Worm (Caenorhabditis elegans) whole organism, L3 larva: ENCODE data around the gene Y59C2A.1.
"Not testable (repeated sequence)": the region's sequence is repeated elsewhere in the genome, so short reads cannot be mapped to it uniquely, and the experiment has no call there.

Source experiments
- ZK546.5 ChIP-seq: sonication (generic microtip); optimal IDR thresholded peaks from 2 replicates; lab custom pipeline; 2017; ENCODE audit warnings: missing biosample characterization, missing genetic modification characterization
- aly-2 ChIP-seq: fragments of 150-350 bp; optimal IDR thresholded peaks from 2 replicates; lab custom pipeline; 2014; ENCODE audit warnings: missing biosample characterization, missing genetic modification characterization
- ama-1 ChIP-seq: fragments of 150-350 bp; optimal IDR thresholded peaks from 2 replicates; lab custom pipeline; 2018
- ceh-16 ChIP-seq: sonication (generic microtip); optimal IDR thresholded peaks from 2 replicates; lab custom pipeline; 2017; ENCODE audit warnings: missing biosample characterization, missing genetic modification characterization
- ceh-28 ChIP-seq: fragments of 150-350 bp; optimal IDR thresholded peaks from 2 replicates; lab custom pipeline; 2014; ENCODE audit warnings: missing biosample characterization, missing genetic modification reagents, missing genetic modification characterization
- ceh-82 ChIP-seq: fragments of 150-350 bp; optimal IDR thresholded peaks from 2 replicates; lab custom pipeline; 2014; ENCODE audit warnings: missing biosample characterization, missing genetic modification characterization
- ceh-9 ChIP-seq: sonication (generic microtip); optimal IDR thresholded peaks from 2 replicates; lab custom pipeline; 2018; ENCODE audit warnings: missing biosample characterization, missing genetic modification characterization
- daf-12 ChIP-seq: fragments of 150-350 bp; optimal IDR thresholded peaks from 2 replicates; lab custom pipeline; 2014; ENCODE audit warnings: missing biosample characterization, missing genetic modification reagents, missing genetic modification characterization
- egl-27 ChIP-seq: sonication (generic microtip); optimal IDR thresholded peaks from 4 replicates; lab custom pipeline; 2017; ENCODE audit warnings: missing biosample characterization, missing genetic modification reagents, missing genetic modification characterization
- egl-5 ChIP-seq: fragments of 150-350 bp; optimal IDR thresholded peaks from 2 replicates; lab custom pipeline; 2017; ENCODE audit warnings: missing biosample characterization, missing genetic modification reagents, missing genetic modification characterization, inconsistent platforms
- elt-1 ChIP-seq: fragments of 150-350 bp; optimal IDR thresholded peaks from 2 replicates; lab custom pipeline; 2014; ENCODE audit warnings: missing biosample characterization, missing genetic modification characterization
- fkh-10 ChIP-seq: sonication (generic microtip); optimal IDR thresholded peaks from 2 replicates; lab custom pipeline; 2017; ENCODE audit warnings: missing biosample characterization, missing genetic modification reagents, missing genetic modification characterization
- fos-1 ChIP-seq: fragments of 150-350 bp; optimal IDR thresholded peaks from 2 replicates; lab custom pipeline; 2014; ENCODE audit warnings: missing biosample characterization, missing genetic modification characterization
- jun-1 ChIP-seq: fragments of 150-350 bp; optimal IDR thresholded peaks from 2 replicates; lab custom pipeline; 2014; ENCODE audit warnings: missing biosample characterization, missing genetic modification reagents, missing genetic modification characterization
- lin-15B ChIP-seq: fragments of 150-350 bp; optimal IDR thresholded peaks from 2 replicates; lab custom pipeline; 2014; ENCODE audit warnings: missing biosample characterization, missing genetic modification characterization
- lsy-12 ChIP-seq: sonication (generic microtip); optimal IDR thresholded peaks from 2 replicates; lab custom pipeline; 2016; ENCODE audit warnings: mild to moderate bottlenecking, missing genetic modification characterization, missing compliant biosample characterization
- mml-1 ChIP-seq: fragments of 150-350 bp; sonication (generic microtip); optimal IDR thresholded peaks from 3 replicates; lab custom pipeline; 2014; ENCODE audit warnings: missing biosample characterization, missing genetic modification characterization
- nfya-1 ChIP-seq: sonication (generic microtip); optimal IDR thresholded peaks from 2 replicates; lab custom pipeline; 2017; ENCODE audit warnings: missing genetic modification characterization, mild to moderate bottlenecking, missing compliant biosample characterization, antibody characterized with exemption, moderate library complexity; ENCODE audit not compliant: insufficient read depth
- nhr-11 ChIP-seq: fragments of 150-350 bp; optimal IDR thresholded peaks from 2 replicates; lab custom pipeline; 2014; ENCODE audit warnings: missing biosample characterization, missing genetic modification characterization
- nhr-237 ChIP-seq: fragments of 150-350 bp; optimal IDR thresholded peaks from 2 replicates; lab custom pipeline; 2014; ENCODE audit warnings: missing biosample characterization, missing genetic modification characterization
- nhr-25 ChIP-seq: sonication (generic microtip); optimal IDR thresholded peaks from 2 replicates; lab custom pipeline; 2017; ENCODE audit warnings: missing biosample characterization, missing genetic modification characterization
- nhr-43 ChIP-seq: sonication (generic microtip); optimal IDR thresholded peaks from 2 replicates; lab custom pipeline; 2016; ENCODE audit warnings: mild to moderate bottlenecking, missing genetic modification characterization, missing compliant biosample characterization; ENCODE audit not compliant: poor library complexity, severe bottlenecking
- nhr-67 ChIP-seq: fragments of 150-350 bp; optimal IDR thresholded peaks from 2 replicates; lab custom pipeline; 2014; ENCODE audit warnings: missing biosample characterization, missing genetic modification characterization
- nhr-76 ChIP-seq: fragments of 150-350 bp; sonication (generic microtip); optimal IDR thresholded peaks from 5 replicates; lab custom pipeline; 2014; ENCODE audit warnings: missing biosample characterization, missing genetic modification characterization
- nhr-77 ChIP-seq: fragments of 150-350 bp; optimal IDR thresholded peaks from 2 replicates; lab custom pipeline; 2014; ENCODE audit warnings: missing biosample characterization, missing genetic modification characterization
- pha-4 ChIP-seq: fragments of 150-350 bp; optimal IDR thresholded peaks from 2 replicates; lab custom pipeline; 2014; ENCODE audit warnings: missing biosample characterization, missing genetic modification reagents, missing genetic modification characterization
- pqm-1 ChIP-seq: fragments of 150-350 bp; optimal IDR thresholded peaks from 2 replicates; lab custom pipeline; 2017; ENCODE audit warnings: missing biosample characterization, missing genetic modification characterization, inconsistent platforms
- skn-1 ChIP-seq: fragments of 150-350 bp; optimal IDR thresholded peaks from 2 replicates; lab custom pipeline; 2014; ENCODE audit warnings: missing biosample characterization, missing genetic modification characterization
- snpc-4 ChIP-seq: fragments of 150-350 bp; optimal IDR thresholded peaks from 2 replicates; lab custom pipeline; 2014; ENCODE audit warnings: missing biosample characterization, missing genetic modification characterization
- tbx-2 ChIP-seq: sonication (generic microtip); optimal IDR thresholded peaks from 2 replicates; lab custom pipeline; 2016; ENCODE audit warnings: mild to moderate bottlenecking, missing genetic modification characterization, missing compliant biosample characterization
- unc-39 ChIP-seq: sonication (generic microtip); optimal IDR thresholded peaks from 4 replicates; lab custom pipeline; 2017; ENCODE audit warnings: missing biosample characterization, missing genetic modification characterization
- unc-62 ChIP-seq: fragments of 150-350 bp; sonication (generic microtip); optimal IDR thresholded peaks from 4 replicates; lab custom pipeline; 2014; ENCODE audit warnings: missing biosample characterization, missing genetic modification reagents, missing genetic modification characterization
- ztf-11 ChIP-seq: fragments of 150-350 bp; optimal IDR thresholded peaks from 2 replicates; lab custom pipeline; 2014; ENCODE audit warnings: missing biosample characterization, missing genetic modification characterization
- ztf-4 ChIP-seq: fragments of 150-350 bp; optimal IDR thresholded peaks from 2 replicates; lab custom pipeline; 2014; ENCODE audit warnings: missing biosample characterization, missing genetic modification characterization

Gene Y59C2A.1

DNA sequence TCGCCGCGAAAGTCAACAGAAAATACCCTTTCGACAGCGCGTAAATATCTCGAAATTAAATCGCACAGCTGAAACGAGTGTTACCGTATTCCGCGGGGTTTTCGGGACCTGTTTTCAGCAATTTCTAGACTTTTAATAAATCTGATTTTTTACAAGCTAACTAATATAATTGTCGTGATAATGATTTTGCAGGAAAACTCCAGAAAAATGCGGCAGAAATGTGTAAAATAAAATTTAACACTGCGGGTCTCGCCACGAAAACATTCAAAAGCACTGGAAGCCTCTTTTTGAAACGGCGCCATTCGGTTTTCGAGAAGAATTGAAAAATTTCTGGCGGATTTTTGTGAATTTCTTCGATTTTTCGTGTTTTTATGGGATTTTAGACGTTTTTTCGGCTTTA, 24.5 kb downstream of the Y59C2A.1 start, which contains the start of gene F54A3.6:
Gene F54A3.6, minus strand, starts transcription at position 42 of the 400 bp plus-strand sequence.
- not testable (repeated sequence) for TF ChIP-seq mml-1 (tag; lab: Kevin White, UChicago); unc-62 (GFP tag; lab: Kevin White, UChicago); unc-39 (tag; lab: Kevin White, UChicago)
- TF ChIP-seq, all 47 proteins: peak for 0; not testable (repeated sequence) for 47

- TF ChIP-seq nhr-77: no peak
- TF ChIP-seq aly-2 (tag; lab: Kevin White, UChicago): no peak
- TF ChIP-seq nhr-76 (tag; lab: Kevin White, UChicago): no peak
- no peak for TF ChIP-seq ZK546.5 (tag; lab: Kevin White, UChicago)
- TF ChIP-seq lin-15B: no peak
- TF ChIP-seq ztf-4 (tag; lab: Kevin White, UChicago): no peak
- no peak for TF ChIP-seq ama-1 (lab: Kevin White, UChicago)
- TF ChIP-seq ceh-82 (tag; lab: Kevin White, UChicago): no peak
- no peak for TF ChIP-seq pqm-1 (tag; lab: Kevin White, UChicago)
- TF ChIP-seq fos-1: no peak
- TF ChIP-seq nhr-43 (tag; lab: Kevin White, UChicago): no peak
- no peak for TF ChIP-seq snpc-4
- no peak for TF ChIP-seq pha-4 (tag; lab: Kevin White, UChicago)
- TF ChIP-seq ceh-16: no peak
- TF ChIP-seq nhr-11 (tag; lab: Kevin White, UChicago): no peak
- TF ChIP-seq ceh-9 (tag; lab: Kevin White, UChicago): no peak
- TF ChIP-seq skn-1 (tag; lab: Kevin White, UChicago): no peak
- no peak for TF ChIP-seq elt-1 (tag; lab: Kevin White, UChicago)
- no peak for TF ChIP-seq ceh-28 (tag; lab: Kevin White, UChicago)
- no peak for TF ChIP-seq lsy-12
Measured at ce11 chrII:2233240-2233639, 25.3 kb downstream of the Y59C2A.1 start, which contains the start of gene cct-3. TSS of gene cct-3 (plus strand) at chrII:2233540.

ce11 chrII:2236352-2236751, 28.4 kb downstream of the Y59C2A.1 start:
- TF ChIP-seq nfya-1 (tag; lab: Kevin White, UChicago) (no peak), ceh-28 (tag; lab: Kevin White, UChicago) (peak; percentile 75)

ce11 chrII:2243342-2243741, 35.4 kb downstream of the Y59C2A.1 start, which contains the start of gene F54A3.2:
TSS of gene F54A3.2 (plus strand) at chrII:2243642.
- no peak for TF ChIP-seq pqm-1 (tag; lab: Kevin White, UChicago)
- no peak for TF ChIP-seq jun-1
- no peak for TF ChIP-seq nhr-43 (tag; lab: Kevin White, UChicago)
- no peak for TF ChIP-seq fkh-10 (GFP tag; lab: Kevin White, UChicago)
- no peak for TF ChIP-seq nhr-67 (tag; lab: Kevin White, UChicago)
- no peak for TF ChIP-seq tbx-2 (tag; lab: Kevin White, UChicago)
- TF ChIP-seq pha-4 (tag; lab: Kevin White, UChicago): no peak
- TF ChIP-seq egl-27 (tag; lab: Kevin White, UChicago): no peak
- no peak for TF ChIP-seq ceh-28 (tag; lab: Kevin White, UChicago)
- TF ChIP-seq nhr-25 (tag; lab: Kevin White, UChicago): no peak
- TF ChIP-seq ceh-9 (tag; lab: Kevin White, UChicago): no peak
- no peak for TF ChIP-seq daf-12
- TF ChIP-seq nhr-237 (tag; lab: Kevin White, UChicago): no peak
- no peak for TF ChIP-seq mml-1 (tag; lab: Kevin White, UChicago)
- no peak for TF ChIP-seq ztf-11 (tag; lab: Kevin White, UChicago)
- no peak for TF ChIP-seq unc-62 (GFP tag; lab: Kevin White, UChicago)
- TF ChIP-seq nfya-1 (tag; lab: Kevin White, UChicago): no peak
- no peak for TF ChIP-seq egl-5 (tag; lab: Kevin White, UChicago)
- TF ChIP-seq aly-2 (tag; lab: Kevin White, UChicago): no peak

DNA sequence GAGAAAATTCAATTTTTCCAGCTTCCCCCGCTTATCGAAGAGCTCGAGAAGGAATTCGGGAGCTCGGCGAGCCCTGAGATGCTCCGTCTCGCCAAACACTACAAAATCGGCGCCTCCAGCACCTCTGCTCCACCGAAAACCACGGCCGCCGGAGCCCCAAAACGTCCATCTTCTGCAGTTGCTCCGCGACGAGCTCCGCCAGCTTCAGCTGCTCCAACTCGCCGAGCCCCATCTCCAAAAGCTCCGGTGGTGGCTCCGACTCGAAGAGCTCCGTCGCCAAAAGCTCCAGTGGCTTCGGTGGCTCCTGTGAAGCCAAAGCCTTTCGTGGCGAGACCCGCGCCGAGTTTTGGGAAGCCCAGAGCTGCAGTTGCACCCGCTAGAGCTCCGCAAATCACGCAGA, 43.7 kb downstream of the Y59C2A.1 start:
- TF ChIP-seq fos-1: no peak
- TF ChIP-seq ztf-4 (tag; lab: Kevin White, UChicago): no peak
- TF ChIP-seq lsy-12: no peak
